Fruit fly (Drosophila melanogaster) whole organism, embryonic: ENCODE measurements around the gene east.

Source experiments
- CG17328 ChIP-seq: fragments of 200-800 bp; sonication (Bioruptor generic); IDR thresholded peaks from 2 replicates; pipeline ENCODE4 v1.3.6; 2022; ENCODE audit warnings: missing biosample characterization, missing genetic modification characterization
- CG8944 ChIP-seq: fragments of 200-800 bp; sonication (Bioruptor generic); optimal IDR thresholded peaks from 3 replicates; lab custom pipeline; 2016; ENCODE audit warnings: missing biosample characterization, missing genetic modification characterization
- Sox100B ChIP-seq: fragments of 200-800 bp; sonication (Bioruptor generic); optimal IDR thresholded peaks from 3 replicates; lab custom pipeline; 2018; ENCODE audit warnings: missing biosample characterization, mild to moderate bottlenecking, missing genetic modification characterization
- bowl ChIP-seq: fragments of 200-800 bp; sonication (Bioruptor generic); IDR thresholded peaks from 2 replicates; pipeline ENCODE4 v1.3.6; 2022; ENCODE audit warnings: missing biosample characterization, missing genetic modification characterization
- emc ChIP-seq: fragments of 200-800 bp; sonication (Bioruptor generic); optimal IDR thresholded peaks from 2 replicates; lab custom pipeline; 2016; ENCODE audit warnings: missing biosample characterization, missing genetic modification characterization
- h ChIP-seq: fragments of >200 bp; optimal IDR thresholded peaks from 2 replicates; lab custom pipeline; 2017
- ttk ChIP-seq: fragments of 200-800 bp; sonication (Bioruptor generic); IDR thresholded peaks from 2 replicates; pipeline ENCODE4 v2.1.2; 2022; ENCODE audit warnings: missing biosample characterization, missing genetic modification characterization

- TF ChIP-seq CG17328 (GFP tag; lab: Robert Waterston, UW) (0 out of 2 replicates have a peak, but pooled peaks have one; percentile 26), Sox100B (GFP tag; lab: Kevin White, UChicago) (no peak), CG8944 (peak; percentile 59), h (lab: Kevin White, UChicago) (no peak), emc (GFP tag; lab: Kevin White, UChicago) (peak; percentile 15), ttk (GFP tag; lab: Robert Waterston, UW) (peak; percentile 34; the same call in 1 of the 2 replicates), bowl (GFP tag; lab: Robert Waterston, UW) (no peak)
These were observed 61.5 kb downstream of the east start, which contains the start of gene Rtca for dm6 chrX:2071878-2072817.
